Fruit fly (Drosophila melanogaster) whole organism, adult: ENCODE measurements around the gene CG14135.
A peak's percentile ranks its signal among the peaks of the same experiment; 100 is the strongest.

Source experiments
- CG12768 ChIP-seq: fragments of 200-800 bp; sonication (Bioruptor generic); optimal IDR thresholded peaks from 2 replicates; lab custom pipeline; 2017; ENCODE audit warnings: missing biosample characterization, missing genetic modification characterization, mild to moderate bottlenecking, moderate library complexity, missing genetic modification reagents
- CG14711 ChIP-seq: fragments of 200-800 bp; sonication (Bioruptor generic); optimal IDR thresholded peaks from 2 replicates; lab custom pipeline; 2018; ENCODE audit warnings: missing biosample characterization, mild to moderate bottlenecking, missing genetic modification characterization, moderate library complexity
- CG33017 ChIP-seq: fragments of 200-800 bp; sonication (Bioruptor generic); optimal IDR thresholded peaks from 2 replicates; lab custom pipeline; 2018; ENCODE audit warnings: missing biosample characterization, mild to moderate bottlenecking, missing genetic modification characterization, moderate library complexity
- CG5204 ChIP-seq: fragments of 200-800 bp; sonication (Bioruptor generic); optimal IDR thresholded peaks from 2 replicates; lab custom pipeline; 2016; ENCODE audit warnings: missing biosample characterization, missing genetic modification characterization
- CG7045 ChIP-seq: fragments of 200-800 bp; sonication (Bioruptor generic); optimal IDR thresholded peaks from 2 replicates; lab custom pipeline; 2017; ENCODE audit warnings: missing biosample characterization, mild to moderate bottlenecking, missing genetic modification characterization
- CG7101 ChIP-seq: fragments of 200-800 bp; sonication (Bioruptor generic); optimal IDR thresholded peaks from 2 replicates; lab custom pipeline; 2018; ENCODE audit warnings: missing biosample characterization, mild to moderate bottlenecking, missing genetic modification characterization, moderate library complexity
- Clk ChIP-seq: fragments of 200-800 bp; sonication (Bioruptor generic); optimal IDR thresholded peaks from 2 replicates; lab custom pipeline; 2017; ENCODE audit warnings: missing biosample characterization, missing genetic modification characterization
- Crg-1 ChIP-seq: fragments of 200-800 bp; sonication (Bioruptor generic); optimal IDR thresholded peaks from 2 replicates; lab custom pipeline; 2016; ENCODE audit warnings: missing biosample characterization, missing genetic modification characterization
- Hr96 ChIP-seq: fragments of 200-800 bp; sonication (Bioruptor generic); optimal IDR thresholded peaks from 2 replicates; lab custom pipeline; 2016; ENCODE audit warnings: missing biosample characterization, missing genetic modification characterization
- Mnt ChIP-seq: fragments of 200-800 bp; sonication (Bioruptor generic); optimal IDR thresholded peaks from 2 replicates; lab custom pipeline; 2016; ENCODE audit warnings: missing biosample characterization, mild to moderate bottlenecking, missing genetic modification characterization
- bab1 ChIP-seq: fragments of 200-800 bp; sonication (Bioruptor generic); optimal IDR thresholded peaks from 3 replicates; lab custom pipeline; 2019; ENCODE audit warnings: missing biosample characterization, mild to moderate bottlenecking, missing genetic modification characterization, moderate library complexity
- cic ChIP-seq: fragments of 200-800 bp; sonication (Bioruptor generic); optimal IDR thresholded peaks from 2 replicates; lab custom pipeline; 2017; ENCODE audit warnings: missing biosample characterization, mild to moderate bottlenecking, missing genetic modification characterization, moderate library complexity
- cnc ChIP-seq, 2 experiments: fragments of >200 bp; optimal IDR thresholded peaks; 2 replicates each; lab custom pipeline; 2017
- kay ChIP-seq: fragments of 200-800 bp; sonication (Bioruptor generic); peaks from one replicate; lab custom pipeline; 2016; ENCODE audit warnings: missing biosample characterization, missing genetic modification characterization, borderline replicate concordance
- ovo ChIP-seq: fragments of 200-800 bp; sonication (Bioruptor generic); optimal IDR thresholded peaks from 2 replicates; lab custom pipeline; 2016; ENCODE audit warnings: missing biosample characterization, missing genetic modification characterization
- pad ChIP-seq: fragments of 200-800 bp; sonication (Bioruptor generic); optimal IDR thresholded peaks from 3 replicates; lab custom pipeline; 2017; ENCODE audit warnings: missing biosample characterization, missing genetic modification characterization, mild to moderate bottlenecking, moderate library complexity, missing genetic modification reagents
- tj ChIP-seq: fragments of 200-800 bp; sonication (Bioruptor generic); optimal IDR thresholded peaks from 3 replicates; lab custom pipeline; 2017; ENCODE audit warnings: missing biosample characterization, mild to moderate bottlenecking, missing genetic modification characterization, moderate library complexity

The CG14135 gene

dm6 chr3L:11717993-11718392 lies 26.6 kb downstream of the CG14135 start:
- no peak for TF ChIP-seq Mnt

dm6 chr3L:11720780-11721179 lies 29.4 kb downstream of the CG14135 start, which contains the start of gene Bmcp:
Gene Bmcp, plus strand, starts transcription at chr3L:11720934.
- TF ChIP-seq bab1 (GFP tag; lab: Kevin White, UChicago) (peak; percentile 42), CG33017 (tag; lab: Kevin White, UChicago) (no peak)

- TF ChIP-seq Crg-1 (GFP tag; lab: Kevin White, UChicago), result no peak
- TF ChIP-seq cic (GFP tag; lab: Kevin White, UChicago), result no peak
- TF ChIP-seq Clk, result no peak
- TF ChIP-seq CG5204 (GFP tag; lab: Kevin White, UChicago), result peak; percentile 4
- peak; percentile 4 for TF ChIP-seq Hr96 (GFP tag; lab: Kevin White, UChicago)
- TF ChIP-seq CG33017 (tag; lab: Kevin White, UChicago), result peak; percentile 43
- peak; percentile 77 for TF ChIP-seq tj (GFP tag; lab: Kevin White, UChicago)
- no peak for TF ChIP-seq bab1 (GFP tag; lab: Kevin White, UChicago)
- peak; percentile 54 for TF ChIP-seq CG7101 (tag; lab: Kevin White, UChicago)
- peak; percentile 48 for TF ChIP-seq CG14711
- TF ChIP-seq ovo, result no peak
- TF ChIP-seq Mnt, result no peak
These were observed 30.2 kb downstream of the CG14135 start for dm6 chr3L:11721498-11721946.

DNA sequence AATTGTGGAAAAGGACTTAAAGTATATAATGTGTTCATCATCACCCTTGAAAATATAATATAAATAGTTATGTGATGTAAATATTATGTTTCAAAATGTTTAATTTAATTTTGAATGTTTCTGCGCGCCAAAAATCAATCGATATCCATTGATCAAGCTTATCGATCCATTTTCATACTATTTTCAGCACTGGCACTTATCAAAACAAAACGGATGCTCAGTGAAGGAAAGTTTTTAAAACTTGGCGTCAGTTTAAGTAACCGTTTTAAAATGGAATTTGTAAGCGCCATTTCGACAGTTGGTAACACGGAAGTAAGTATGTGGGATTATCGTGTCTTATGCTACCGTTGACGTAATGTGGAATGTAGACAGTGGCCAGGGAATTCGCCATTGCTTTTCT lies 36.8 kb downstream of the CG14135 start, which contains the start of gene sunn:
sunn (plus strand) TSS at position 202 of the 400 bp plus-strand sequence.
- TF ChIP-seq pad (GFP tag; lab: Kevin White, UChicago) (no peak), kay (GFP tag; lab: Kevin White, UChicago) (peak; percentile 86)

DNA sequence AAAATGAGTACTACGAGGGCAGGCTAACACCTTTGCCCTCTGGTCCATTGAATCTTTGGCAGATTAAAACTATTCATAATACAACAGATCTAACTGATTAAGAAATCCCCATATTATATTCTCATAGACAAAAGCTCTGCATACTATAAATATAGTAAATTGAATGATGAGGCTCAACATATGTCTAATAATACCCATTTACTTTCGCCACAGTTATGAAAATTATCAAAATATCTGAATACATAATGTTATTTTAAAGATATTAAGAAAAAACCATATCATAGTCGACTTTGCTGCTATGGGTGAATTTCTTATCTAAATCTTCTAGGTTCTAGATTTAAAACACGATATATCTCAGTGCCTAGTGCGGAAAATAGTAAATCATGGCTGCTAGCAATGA lies 40.5 kb downstream of the CG14135 start, which contains the start of gene CG32087:
CG32087 (plus strand) TSS at position 301 of the 400 bp plus-strand sequence.
- TF ChIP-seq Hr96 (GFP tag; lab: Kevin White, UChicago) (no peak), pad (GFP tag; lab: Kevin White, UChicago) (no peak), bab1 (GFP tag; lab: Kevin White, UChicago) (no peak), Clk (no peak), tj (GFP tag; lab: Kevin White, UChicago) (no peak), Crg-1 (GFP tag; lab: Kevin White, UChicago) (no peak), CG14711 (no peak), CG33017 (tag; lab: Kevin White, UChicago) (no peak), Mnt (no peak), kay (GFP tag; lab: Kevin White, UChicago) (no peak), cnc (optimal IDR thresholded peaks at IDR 0.05; lab: Kevin White, UChicago) (no peak), CG7101 (tag; lab: Kevin White, UChicago) (no peak), ovo (no peak), CG12768 (GFP tag; lab: Kevin White, UChicago) (no peak), CG7045 (GFP tag; lab: Kevin White, UChicago) (no peak)
